Worm (Caenorhabditis elegans) whole organism, young adult: Measurements from ENCODE around the gene Y102A11A.1.

ENCODE experiments used
- F22D6.2 ChIP-seq: sonication (generic microtip); optimal IDR thresholded peaks from 2 replicates; lab custom pipeline; 2016; ENCODE audit warnings: mild to moderate bottlenecking, missing genetic modification characterization, missing compliant biosample characterization
- F33H1.4 ChIP-seq: fragments of 200-800 bp; sonication (Bioruptor generic); IDR thresholded peaks from 2 replicates; pipeline ENCODE4 v1.3.6; 2022; ENCODE audit warnings: missing genetic modification reagents, missing genetic modification characterization, missing compliant biosample characterization
- F49E8.2 ChIP-seq: sonication (generic microtip); optimal IDR thresholded peaks from 3 replicates; lab custom pipeline; 2017; ENCODE audit warnings: missing genetic modification characterization, mild to moderate bottlenecking, missing compliant biosample characterization, antibody characterized with exemption, moderate library complexity; ENCODE audit not compliant: insufficient read depth
- F55B11.4 ChIP-seq: sonication (generic microtip); optimal IDR thresholded peaks from 2 replicates; lab custom pipeline; 2016; ENCODE audit warnings: missing compliant biosample characterization, missing genetic modification characterization, borderline replicate concordance; ENCODE audit not compliant: insufficient read depth
- F57A8.1 ChIP-seq: fragments of 200-800 bp; sonication (Bioruptor generic); optimal IDR thresholded peaks from 2 replicates; lab custom pipeline; 2018; ENCODE audit warnings: mild to moderate bottlenecking, missing genetic modification characterization, moderate library complexity, missing compliant biosample characterization
- K12H6.12 ChIP-seq: fragments of 200-800 bp; sonication (Bioruptor generic); optimal IDR thresholded peaks from 2 replicates; lab custom pipeline; 2018; ENCODE audit warnings: mild to moderate bottlenecking, missing genetic modification characterization, missing compliant biosample characterization
- Y67H2A.10 ChIP-seq: fragments of 200-800 bp; sonication (Bioruptor generic); conservative IDR thresholded peaks from 2 replicates; pipeline ENCODE4 v1.3.6; 2022; ENCODE audit warnings: missing genetic modification reagents, missing genetic modification characterization, missing compliant biosample characterization
- Y79H2A.3 ChIP-seq: fragments of 200-800 bp; sonication (Bioruptor generic); conservative IDR thresholded peaks from 2 replicates; pipeline ENCODE4 v1.3.6; 2022; ENCODE audit warnings: missing genetic modification reagents, missing genetic modification characterization, missing compliant biosample characterization
- Y95B8A.8 ChIP-seq: fragments of 200-800 bp; sonication (Bioruptor generic); IDR thresholded peaks from 2 replicates; pipeline ENCODE4 v1.3.6; 2022; ENCODE audit warnings: missing genetic modification reagents, missing genetic modification characterization, missing compliant biosample characterization
- ama-1 ChIP-seq, 3 experiments: fragments of 150-350 bp in 1 of 3; sonication (generic microtip) in 2 of 3; optimal IDR thresholded peaks; 2 replicates each; lab custom pipeline; 2014 to 2018; ENCODE audit warnings: missing biosample characterization in 2 of 3, missing genetic modification characterization in 2 of 3, missing genetic modification reagents in 2 of 3
- athp-1 ChIP-seq: sonication (generic microtip); optimal IDR thresholded peaks from 2 replicates; lab custom pipeline; 2017; ENCODE audit warnings: mild to moderate bottlenecking, missing genetic modification characterization, missing compliant biosample characterization
- bed-1 ChIP-seq: fragments of 200-800 bp; sonication (Bioruptor generic); IDR thresholded peaks from 2 replicates; pipeline ENCODE4 v1.3.6; 2022; ENCODE audit warnings: missing genetic modification reagents, missing genetic modification characterization, missing compliant biosample characterization
- die-1 ChIP-seq: sonication (generic microtip); optimal IDR thresholded peaks from 2 replicates; lab custom pipeline; 2016; ENCODE audit warnings: missing genotype, mild to moderate bottlenecking, missing genetic modification characterization, missing compliant biosample characterization
- dox-1 ChIP-seq: fragments of 200-800 bp; sonication (Bioruptor generic); IDR thresholded peaks from 2 replicates; pipeline ENCODE4 v1.3.6; 2022; ENCODE audit warnings: missing genetic modification reagents, missing genetic modification characterization, missing compliant biosample characterization
- dpl-1 ChIP-seq: fragments of 150-350 bp; optimal IDR thresholded peaks from 2 replicates; lab custom pipeline; 2014; ENCODE audit warnings: missing biosample characterization, missing genetic modification reagents, missing genetic modification characterization
- egl-18 ChIP-seq: fragments of 200-800 bp; sonication (Bioruptor generic); IDR thresholded peaks from 2 replicates; pipeline ENCODE4 v1.3.6; 2022; ENCODE audit warnings: missing genetic modification reagents, missing genetic modification characterization, missing compliant biosample characterization
- lag-1 ChIP-seq: fragments of 200-800 bp; sonication (Bioruptor generic); IDR thresholded peaks from 2 replicates; pipeline ENCODE4 v1.3.6; 2022; ENCODE audit warnings: missing genetic modification reagents, missing genetic modification characterization, missing compliant biosample characterization
- lin-40 ChIP-seq: sonication (generic microtip); optimal IDR thresholded peaks from 2 replicates; lab custom pipeline; 2016; ENCODE audit warnings: missing genetic modification characterization, mild to moderate bottlenecking, missing compliant biosample characterization, missing genotype, missing genetic modification reagents
- lin-54 ChIP-seq: fragments of 200-800 bp; sonication (Bioruptor generic); optimal IDR thresholded peaks from 2 replicates; lab custom pipeline; 2018; ENCODE audit warnings: mild to moderate bottlenecking, missing genetic modification characterization, missing compliant biosample characterization
- lsl-1 ChIP-seq: fragments of 200-800 bp; sonication (Bioruptor generic); optimal IDR thresholded peaks from 2 replicates; lab custom pipeline; 2018; ENCODE audit warnings: mild to moderate bottlenecking, missing genetic modification characterization, moderate library complexity, missing compliant biosample characterization
- madf-3 ChIP-seq: fragments of 200-800 bp; sonication (Bioruptor generic); IDR thresholded peaks from 2 replicates; pipeline ENCODE4 v1.3.6; 2022; ENCODE audit warnings: missing genetic modification reagents, missing genetic modification characterization, missing compliant biosample characterization
- sdz-38 ChIP-seq: sonication (generic microtip); optimal IDR thresholded peaks from 2 replicates; lab custom pipeline; 2016; ENCODE audit warnings: missing genotype, missing genetic modification characterization, missing compliant biosample characterization
- snpc-1.3 ChIP-seq: sonication (generic microtip); optimal IDR thresholded peaks from 2 replicates; lab custom pipeline; 2017; ENCODE audit warnings: missing genetic modification characterization, mild to moderate bottlenecking, missing compliant biosample characterization, antibody characterized with exemption, moderate library complexity, missing genotype, missing genetic modification reagents; ENCODE audit not compliant: insufficient read depth
- sptf-2 ChIP-seq: fragments of 200-800 bp; sonication (Bioruptor generic); optimal IDR thresholded peaks from 2 replicates; lab custom pipeline; 2018; ENCODE audit warnings: mild to moderate bottlenecking, missing genetic modification characterization, missing compliant biosample characterization
- tbp1 ChIP-seq: fragments of 200-800 bp; sonication (Bioruptor generic); optimal IDR thresholded peaks from 2 replicates; lab custom pipeline; 2018; ENCODE audit warnings: mild to moderate bottlenecking, missing genetic modification characterization, missing compliant biosample characterization
- ztf-25 ChIP-seq: fragments of 200-800 bp; sonication (Bioruptor generic); IDR thresholded peaks from 2 replicates; pipeline ENCODE4 v1.3.6; 2022; ENCODE audit warnings: missing genetic modification reagents, missing genetic modification characterization, missing compliant biosample characterization
- ztf-26 ChIP-seq: sonication (generic microtip); optimal IDR thresholded peaks from 2 replicates; lab custom pipeline; 2017; ENCODE audit warnings: missing genetic modification characterization, missing compliant biosample characterization

Gene Y102A11A.1

DNA sequence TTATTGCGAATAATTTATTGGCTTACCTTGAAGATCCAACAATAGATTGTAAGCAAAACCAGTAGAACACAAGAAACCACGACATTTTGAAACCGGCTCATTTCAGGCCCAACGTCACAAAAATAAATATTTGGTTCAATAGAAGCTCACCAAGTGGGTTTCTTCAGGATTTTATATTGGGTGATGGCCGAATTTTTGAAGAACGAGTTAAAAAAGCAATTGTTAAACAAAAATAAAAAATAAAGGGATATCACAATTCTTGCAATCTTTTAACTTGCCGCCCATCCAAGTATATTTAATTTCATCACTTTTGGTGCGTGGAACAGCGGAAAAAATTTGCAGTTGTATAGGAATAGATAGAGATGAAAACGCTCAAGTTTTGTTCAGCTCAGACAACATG, 45.2 kb downstream of the Y102A11A.1 start, which contains the start of gene T21D9.2:
TSS of gene T21D9.2 (minus strand) at position 101 of the 400 bp plus-strand sequence.
- TF ChIP-seq Y95B8A.8 (GFP tag; lab: Robert Waterston, UW) (no peak), ztf-25 (GFP tag; lab: Robert Waterston, UW) (no peak), Y67H2A.10 (GFP tag; lab: Robert Waterston, UW) (no peak), madf-3 (GFP tag; lab: Robert Waterston, UW) (no peak), sdz-38 (tag; lab: Kevin White, UChicago) (no peak), lag-1 (no peak), F49E8.2 (tag; lab: Kevin White, UChicago) (no peak), sptf-2 (no peak), die-1 (tag; lab: Kevin White, UChicago) (no peak), dpl-1 (GFP tag; lab: Kevin White, UChicago) (no peak)
- TF ChIP-seq, all 124 proteins: peak for 0

DNA sequence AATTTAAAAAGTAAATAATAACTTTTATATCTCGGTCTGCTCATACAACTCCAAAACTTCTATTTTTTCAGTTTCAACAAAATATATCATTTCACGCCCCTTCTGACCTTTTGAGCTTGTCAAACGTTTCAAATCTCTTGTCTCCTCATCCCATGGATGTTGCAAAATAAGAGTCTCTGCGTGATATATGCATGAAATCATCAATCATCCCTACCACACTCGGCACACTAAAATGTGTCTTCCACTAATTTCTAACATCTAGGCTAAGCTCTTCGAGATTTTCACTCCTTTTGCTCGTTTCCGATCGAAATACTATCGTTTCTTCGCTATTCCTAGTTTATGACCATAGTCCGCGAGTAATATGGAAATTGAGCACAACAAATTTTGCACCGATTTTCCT, 47.4 kb downstream of the Y102A11A.1 start:
- TF ChIP-seq egl-18 (GFP tag; lab: Robert Waterston, UW), result no peak
- TF ChIP-seq lsl-1 (GFP tag; lab: Kevin White, UChicago), result no peak
- no peak for TF ChIP-seq K12H6.12
- TF ChIP-seq Y79H2A.3, result no peak
- no peak for TF ChIP-seq ama-1 (optimal IDR thresholded peaks at IDR 0.05; lab: Kevin White, UChicago)
- TF ChIP-seq ama-1 (GFP tag; optimal IDR thresholded peaks at IDR 0.05; lab: Kevin White, UChicago), result no peak
- TF ChIP-seq ztf-26 (tag; lab: Kevin White, UChicago), result no peak
- no peak for TF ChIP-seq athp-1
- no peak for TF ChIP-seq F22D6.2 (tag; lab: Kevin White, UChicago)
- no peak for TF ChIP-seq lin-54 (GFP tag; lab: Kevin White, UChicago)
- no peak for TF ChIP-seq bed-1
- TF ChIP-seq F33H1.4, result no peak
- no peak for TF ChIP-seq snpc-1.3
- no peak for TF ChIP-seq F55B11.4 (tag; lab: Kevin White, UChicago)
- no peak for TF ChIP-seq F57A8.1 (GFP tag; lab: Kevin White, UChicago)
- TF ChIP-seq lin-40 (tag; lab: Kevin White, UChicago), result no peak
- TF ChIP-seq tbp1 (GFP tag; lab: Kevin White, UChicago), result no peak
- TF ChIP-seq dox-1 (GFP tag; lab: Robert Waterston, UW), result no peak
- TF ChIP-seq, all 124 proteins: peak for 0
